Fruit fly (Drosophila melanogaster) whole organism, prepupa: ENCODE measurements around the gene CG9328.

Source experiments
- CG11762 ChIP-seq: fragments of 200-800 bp; sonication (Bioruptor generic); optimal IDR thresholded peaks from 3 replicates; lab custom pipeline; 2016; ENCODE audit warnings: missing biosample characterization, missing genetic modification characterization; ENCODE audit not compliant: insufficient read depth
- CG1621 ChIP-seq: fragments of 200-800 bp; sonication (Bioruptor generic); optimal IDR thresholded peaks from 3 replicates; lab custom pipeline; 2018; ENCODE audit warnings: missing biosample characterization, mild to moderate bottlenecking, missing genetic modification characterization
- CG16779 ChIP-seq: fragments of 200-800 bp; sonication (Bioruptor generic); optimal IDR thresholded peaks from 3 replicates; lab custom pipeline; 2017; ENCODE audit warnings: missing biosample characterization, mild to moderate bottlenecking, missing genetic modification characterization
- CG3032 ChIP-seq: fragments of 200-800 bp; optimal IDR thresholded peaks from 2 replicates; lab custom pipeline; 2019; ENCODE audit warnings: missing biosample characterization, mild to moderate bottlenecking, missing genetic modification characterization, moderate library complexity
- CG3919 ChIP-seq: fragments of 200-800 bp; sonication (Bioruptor generic); optimal IDR thresholded peaks from 3 replicates; lab custom pipeline; 2016; ENCODE audit warnings: missing biosample characterization, missing genetic modification characterization
- Ets96B ChIP-seq: fragments of 200-800 bp; optimal IDR thresholded peaks from 2 replicates; lab custom pipeline; 2019; ENCODE audit warnings: missing biosample characterization, mild to moderate bottlenecking, missing genetic modification characterization, moderate library complexity
- Gug ChIP-seq: fragments of 200-800 bp; sonication (Bioruptor generic); IDR thresholded peaks from 2 replicates; pipeline ENCODE4 v1.3.6; 2022; ENCODE audit warnings: missing biosample characterization, missing genetic modification characterization
- Lpt ChIP-seq: fragments of 200-800 bp; sonication (Bioruptor generic); optimal IDR thresholded peaks from 3 replicates; lab custom pipeline; 2016; ENCODE audit warnings: missing biosample characterization, missing genetic modification characterization
- Sox102F ChIP-seq: fragments of 200-800 bp; sonication (Bioruptor generic); optimal IDR thresholded peaks from 2 replicates; lab custom pipeline; 2016; ENCODE audit warnings: missing biosample characterization, mild to moderate bottlenecking, missing genetic modification characterization
- lz ChIP-seq: fragments of 200-800 bp; sonication (Bioruptor generic); optimal IDR thresholded peaks from 3 replicates; lab custom pipeline; 2016; ENCODE audit warnings: missing biosample characterization, missing genetic modification characterization
- svp ChIP-seq: fragments of 200-800 bp; sonication (Bioruptor generic); peaks from one replicate; lab custom pipeline; 2016; ENCODE audit warnings: missing biosample characterization, missing genetic modification characterization
- vri ChIP-seq: fragments of 200-800 bp; sonication (Bioruptor generic); optimal IDR thresholded peaks from 3 replicates; lab custom pipeline; 2016; ENCODE audit warnings: missing biosample characterization, mild to moderate bottlenecking, missing genetic modification characterization

- TF ChIP-seq CG1621 (tag; lab: Kevin White, UChicago): no peak
- no peak for TF ChIP-seq Sox102F (GFP tag; lab: Kevin White, UChicago)
- TF ChIP-seq Lpt (GFP tag; lab: Kevin White, UChicago): no peak
- no peak for TF ChIP-seq Gug
- no peak for TF ChIP-seq CG3919
- TF ChIP-seq vri (GFP tag; lab: Kevin White, UChicago): no peak
- no peak for TF ChIP-seq lz (GFP tag; lab: Kevin White, UChicago)
- no peak for TF ChIP-seq CG3032
- no peak for TF ChIP-seq CG16779
- no peak for TF ChIP-seq svp (GFP tag; lab: Kevin White, UChicago)
- no peak for TF ChIP-seq Ets96B (tag; lab: Kevin White, UChicago)
- TF ChIP-seq CG11762: no peak
Measured at dm6 chr2L:20824136-20824789, 26.7 kb downstream of the CG9328 start.
